Worm (Caenorhabditis elegans) whole organism, L3 larva: ENCODE results near the gene ZK822.1.

Experiments
- ceh-28 ChIP-seq: fragments of 150-350 bp; optimal IDR thresholded peaks from 2 replicates; lab custom pipeline; 2014; ENCODE audit warnings: missing biosample characterization, missing genetic modification reagents, missing genetic modification characterization
- egl-27 ChIP-seq: sonication (generic microtip); optimal IDR thresholded peaks from 4 replicates; lab custom pipeline; 2017; ENCODE audit warnings: missing biosample characterization, missing genetic modification reagents, missing genetic modification characterization
- mdl-1 ChIP-seq: fragments of 150-350 bp; optimal IDR thresholded peaks from 2 replicates; lab custom pipeline; 2014; ENCODE audit warnings: missing biosample characterization, missing genetic modification characterization
- nhr-11 ChIP-seq: fragments of 150-350 bp; optimal IDR thresholded peaks from 2 replicates; lab custom pipeline; 2014; ENCODE audit warnings: missing biosample characterization, missing genetic modification characterization
- nhr-25 ChIP-seq: sonication (generic microtip); optimal IDR thresholded peaks from 2 replicates; lab custom pipeline; 2017; ENCODE audit warnings: missing biosample characterization, missing genetic modification characterization
- sea-2 ChIP-seq: fragments of 150-350 bp; sonication (generic microtip); optimal IDR thresholded peaks from 4 replicates; lab custom pipeline; 2014; ENCODE audit warnings: missing biosample characterization, missing genetic modification reagents, missing genetic modification characterization
- unc-39 ChIP-seq: sonication (generic microtip); optimal IDR thresholded peaks from 4 replicates; lab custom pipeline; 2017; ENCODE audit warnings: missing biosample characterization, missing genetic modification characterization

- TF ChIP-seq nhr-25 (tag; lab: Kevin White, UChicago) (no peak), mdl-1 (tag; lab: Kevin White, UChicago) (no peak), sea-2 (GFP tag; lab: Kevin White, UChicago) (no peak), egl-27 (tag; lab: Kevin White, UChicago) (no peak), ceh-28 (tag; lab: Kevin White, UChicago) (no peak), unc-39 (tag; lab: Kevin White, UChicago) (no peak), nhr-11 (tag; lab: Kevin White, UChicago) (no peak)
Observed at ce11 chrIV:11903676-11904075, 18.3 kb downstream of the ZK822.1 start.
